Worm (Caenorhabditis elegans): ENCODE data around the gene dct-14.

The dct-14 gene

ce11 chrV:20527493-20527892 is 27.2 kb upstream of the dct-14 start, which contains the start of gene Y38H6C.13:
Gene Y38H6C.13 (plus strand): TSS chrV:20527793.
- TF ChIP-seq mcd-1 (GFP tag; IDR thresholded peaks at IDR 0.05) (no peak), Y95B8A.8 (GFP tag; IDR thresholded peaks at IDR 0.05) (no peak), Y56A3A.18 (GFP tag; IDR thresholded peaks at IDR 0.05) (no peak), F57A8.1 (GFP tag; optimal IDR thresholded peaks at IDR 0.05) (no peak), somi-1 (GFP tag; optimal IDR thresholded peaks at IDR 0.05) (no peak), dox-1 (GFP tag; IDR thresholded peaks at IDR 0.05) (no peak), let-526 (GFP tag; IDR thresholded peaks at IDR 0.05) (no peak), madf-3 (GFP tag; IDR thresholded peaks at IDR 0.05) (no peak)

DNA sequence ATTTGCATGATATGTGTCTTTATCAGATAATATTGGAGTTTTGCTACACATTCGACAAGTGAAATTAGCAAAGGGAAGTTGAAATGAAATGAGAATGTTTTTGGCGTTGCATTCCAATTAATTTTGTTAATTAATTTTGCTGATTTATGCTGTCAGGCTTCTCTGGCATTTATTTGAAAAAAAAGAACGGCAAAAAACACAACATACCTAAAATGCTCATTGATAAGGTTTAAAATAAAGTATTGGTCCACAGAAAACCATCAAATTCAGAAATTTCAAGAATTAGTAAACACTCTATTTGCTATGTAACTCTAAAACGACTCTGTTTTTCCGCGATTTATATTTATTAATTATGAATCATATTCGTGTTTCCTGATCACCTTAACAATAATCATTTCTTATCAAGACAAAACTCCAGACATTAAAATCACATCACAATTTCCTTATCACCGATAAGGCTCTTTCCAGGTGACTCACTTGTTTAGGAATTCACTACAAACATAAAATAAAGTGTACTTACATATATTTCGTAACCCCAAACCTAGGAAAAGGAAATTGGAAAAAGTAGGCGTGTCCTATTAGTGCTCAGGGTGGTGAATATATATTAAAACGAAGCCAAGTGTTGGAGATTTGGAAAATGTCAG is 25.6 kb upstream of the dct-14 start, which contains the start of the genes srh-166 and Y38H6C.24:
Gene srh-166, minus strand, starts transcription at position 51 of the 644 bp plus-strand sequence.
Gene Y38H6C.24, plus strand, starts transcription at position 620 of the 644 bp plus-strand sequence.
- TF ChIP-seq ztf-25 (GFP tag; IDR thresholded peaks at IDR 0.05) (no peak), pha-4 (tag; optimal IDR thresholded peaks at IDR 0.05) (no peak), cebp-1 (GFP tag; IDR thresholded peaks at IDR 0.05) (peak; percentile 36; the same call in 1 of the 2 replicates), cebp-1 (tag; optimal IDR thresholded peaks at IDR 0.05) (peak; percentile 70)

DNA sequence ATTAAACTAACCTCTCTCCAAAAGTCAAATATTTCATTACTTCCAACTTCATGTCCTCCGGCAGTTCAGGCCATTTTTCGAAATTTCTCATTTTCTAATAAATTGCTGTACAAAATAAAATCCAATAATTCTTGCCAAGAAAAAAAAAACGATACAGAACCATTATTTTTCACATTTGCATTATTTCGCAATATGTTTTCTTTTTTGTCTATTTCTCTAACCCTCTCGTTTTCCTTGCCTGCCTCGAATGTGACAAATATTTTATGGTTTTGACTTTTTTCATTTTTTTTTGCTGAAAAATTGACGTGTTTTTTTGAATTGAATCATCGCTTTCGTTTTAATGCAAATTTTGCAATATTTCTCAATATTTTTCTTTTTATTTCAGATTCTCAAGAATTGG is 21.9 kb upstream of the dct-14 start, which contains the start of the genes Y38H6C.9 and fbxa-150:
Gene Y38H6C.9, minus strand, starts transcription at position 52 of the 400 bp plus-strand sequence.
Gene fbxa-150, plus strand, starts transcription at position 380 of the 400 bp plus-strand sequence.
- TF ChIP-seq hmg-1.2 (GFP tag; IDR thresholded peaks at IDR 0.05) (peak; percentile 77; the same call in 1 of the 2 replicates), mes-4 (tag; optimal IDR thresholded peaks at IDR 0.05) (no peak), cebp-1 (GFP tag; IDR thresholded peaks at IDR 0.05) (peak; percentile 92), cebp-1 (tag; optimal IDR thresholded peaks at IDR 0.05) (peak; percentile 99), ztf-6 (GFP tag; IDR thresholded peaks at IDR 0.05) (no peak)

ce11 chrV:20518927-20519326 is 18.6 kb upstream of the dct-14 start, which contains the start of gene Y38H6C.25:
Gene Y38H6C.25 (plus strand): TSS chrV:20519227.
- TF ChIP-seq nhr-120 (GFP tag; IDR thresholded peaks at IDR 0.05) (no peak), T26A5.8 (tag; optimal IDR thresholded peaks at IDR 0.05) (no peak), Y56A3A.18 (GFP tag; IDR thresholded peaks at IDR 0.05) (no peak), unc-62 (GFP tag; optimal IDR thresholded peaks at IDR 0.05) (no peak), lsl-1 (GFP tag; optimal IDR thresholded peaks at IDR 0.05) (no peak), nhr-27 (tag; optimal IDR thresholded peaks at IDR 0.05) (no peak), sdz-38 (tag; optimal IDR thresholded peaks at IDR 0.05) (no peak), attf-6 (GFP tag; IDR thresholded peaks at IDR 0.05) (no peak), pbrm-1 (GFP tag; IDR thresholded peaks at IDR 0.05) (no peak), cebp-2 (GFP tag; IDR thresholded peaks at IDR 0.05) (no peak), dpl-1 (GFP tag; optimal IDR thresholded peaks at IDR 0.05) (no peak), aptf-3 (GFP tag; IDR thresholded peaks at IDR 0.05) (no peak), C17E4.6 (GFP tag; IDR thresholded peaks at IDR 0.05) (no peak), egl-18 (GFP tag; IDR thresholded peaks at IDR 0.05) (no peak)

DNA sequence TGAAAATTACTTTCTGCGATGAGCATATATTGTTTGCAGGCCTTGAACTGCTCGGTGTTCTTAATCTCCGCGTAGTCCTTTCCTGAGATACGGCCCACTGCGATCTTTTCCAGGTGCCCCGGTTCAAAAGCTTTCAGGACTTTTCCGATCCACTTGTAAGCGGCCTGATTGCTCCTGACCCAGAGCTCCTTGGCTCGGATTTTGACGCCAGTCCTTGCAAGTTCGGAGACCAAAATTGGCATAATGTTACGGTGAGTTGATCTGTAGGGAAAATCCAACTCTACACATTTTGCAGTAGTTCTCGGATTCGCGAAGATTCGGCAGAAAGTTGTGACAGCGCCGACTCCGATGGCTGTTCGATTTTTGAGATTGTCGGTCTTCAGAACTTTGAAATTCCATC is 16.7 kb upstream of the dct-14 start:
- TF ChIP-seq zfh-2 (GFP tag; conservative IDR thresholded peaks at IDR 0.05) (peak; percentile 36; the same call in 1 of the 2 replicates), sea-2 (GFP tag; IDR thresholded peaks at IDR 0.05) (no peak)

DNA sequence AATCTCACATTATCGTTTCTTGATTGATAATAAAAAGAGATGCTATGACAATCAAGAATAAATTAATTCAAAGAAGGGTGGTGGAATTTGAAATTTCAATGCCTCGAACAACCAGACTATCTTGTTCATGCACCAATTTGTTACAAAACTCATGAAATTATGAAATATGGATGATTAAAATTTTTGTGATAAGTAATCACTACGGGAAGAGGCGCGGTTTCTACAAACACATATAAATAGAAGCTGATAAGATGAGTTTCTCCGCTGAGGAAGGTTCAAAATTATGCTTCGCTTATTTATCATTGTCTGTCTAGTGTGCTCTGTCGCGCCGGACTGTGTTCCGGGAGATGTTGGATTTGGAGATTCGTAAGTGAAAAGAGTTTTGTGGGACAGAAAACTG is 14.2 kb upstream of the dct-14 start:
- TF ChIP-seq nhr-27 (tag; optimal IDR thresholded peaks at IDR 0.05) (no peak), lin-54 (GFP tag; optimal IDR thresholded peaks at IDR 0.05) (no peak), ceh-27 (GFP tag; optimal IDR thresholded peaks at IDR 0.05) (no peak), mxl-1 (tag; optimal IDR thresholded peaks at IDR 0.05) (no peak), Y53F4B.3 (GFP tag; IDR thresholded peaks at IDR 0.05) (no peak), nhr-80 (tag; optimal IDR thresholded peaks at IDR 0.05) (no peak), hmg-1.2 (GFP tag; IDR thresholded peaks at IDR 0.05) (no peak), Y56A3A.18 (GFP tag; IDR thresholded peaks at IDR 0.05) (no peak), lsy-27 (tag; optimal IDR thresholded peaks at IDR 0.05; ENCODE audit: borderline replicate concordance, insufficient read depth) (no peak), ama-1 (optimal IDR thresholded peaks at IDR 0.05) (no peak), ama-1 (GFP tag; optimal IDR thresholded peaks at IDR 0.05) (no peak), aptf-3 (GFP tag; IDR thresholded peaks at IDR 0.05) (no peak)
